Worm (Caenorhabditis elegans): Measurements from ENCODE around the gene cnc-10.
A peak's percentile ranks its signal among the peaks of the same experiment; 100 is the strongest.

Gene cnc-10

DNA sequence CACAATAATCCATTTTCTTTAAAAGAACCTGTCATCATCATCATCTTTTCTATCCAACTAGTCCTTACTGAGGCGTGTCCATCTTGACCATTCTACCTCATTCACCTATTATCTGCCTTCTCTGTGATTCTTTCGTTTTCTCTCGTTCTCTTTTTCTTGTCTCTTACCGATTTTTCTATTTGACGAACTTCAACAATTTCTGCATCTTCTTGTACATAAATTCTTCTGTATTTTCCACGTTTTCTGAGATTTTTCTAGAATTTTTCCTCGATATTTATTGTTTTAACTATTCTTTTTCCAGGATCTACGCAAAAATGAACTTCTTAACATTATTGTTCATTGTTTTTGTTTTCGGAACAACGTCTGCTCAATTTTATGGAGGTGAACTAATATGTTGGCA is at the start of gene cnc-10:
cnc-10 (plus strand) TSS at position 301 of the 400 bp plus-strand sequence.
- peak; percentile 61 for TF ChIP-seq nhr-25 (tag; optimal IDR thresholded peaks at IDR 0.05)
- TF ChIP-seq egl-27 (tag; optimal IDR thresholded peaks at IDR 0.05) = no peak

DNA sequence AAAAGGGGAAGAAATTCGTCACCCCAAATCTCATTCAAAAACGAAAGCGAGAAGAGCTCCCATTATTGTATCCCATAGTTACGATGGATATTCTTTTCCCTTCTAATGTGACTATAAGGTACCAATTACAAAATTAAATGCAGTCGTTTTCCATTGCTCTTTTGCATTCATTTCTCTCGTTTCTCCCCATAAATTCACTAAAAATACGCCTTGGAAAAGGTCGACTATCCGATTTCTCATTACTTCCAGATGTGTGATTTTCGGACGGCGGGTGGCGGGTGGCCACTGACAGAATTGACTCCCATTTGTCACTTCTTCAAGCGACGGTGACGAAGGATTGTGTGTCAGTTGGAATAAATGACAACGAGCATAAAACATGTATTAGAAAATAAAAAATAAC is 49.5 kb upstream of the cnc-10 start:
- TF ChIP-seq unc-62 (GFP tag; optimal IDR thresholded peaks at IDR 0.05) (no peak), nhr-11 (tag; optimal IDR thresholded peaks at IDR 0.05) (no peak)

DNA sequence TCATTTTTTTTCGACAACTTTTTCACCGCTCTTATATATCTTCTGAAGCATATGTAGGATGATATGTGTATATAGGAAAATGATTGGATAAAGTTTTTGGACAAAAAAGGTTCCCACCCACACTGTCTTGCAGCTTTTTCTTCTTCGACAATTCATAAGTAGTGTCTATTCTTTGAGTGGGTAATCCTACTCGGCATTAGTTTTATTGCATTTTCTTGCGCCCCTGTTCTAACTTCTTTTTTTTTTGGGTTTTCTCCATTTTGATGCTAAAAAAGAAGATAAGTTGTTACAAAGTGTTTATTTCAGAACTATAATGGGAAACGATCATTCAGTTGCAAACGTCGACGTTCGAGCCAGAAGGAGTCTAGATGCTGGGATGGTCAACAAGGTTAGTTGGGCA is 48.7 kb upstream of the cnc-10 start, which contains the start of gene glb-3:
glb-3 (plus strand) TSS at position 301 of the 400 bp plus-strand sequence.
- TF ChIP-seq lsy-2 (tag; optimal IDR thresholded peaks at IDR 0.05) (no peak), sma-3 (GFP tag; optimal IDR thresholded peaks at IDR 0.05) (no peak), alr-1 (tag; optimal IDR thresholded peaks at IDR 0.05) (no peak), gmeb-1 (tag; optimal IDR thresholded peaks at IDR 0.05) (no peak), egl-27 (tag; optimal IDR thresholded peaks at IDR 0.05) (no peak)

- no peak for TF ChIP-seq elt-1 (tag; optimal IDR thresholded peaks at IDR 0.05)
- TF ChIP-seq dmd-4 (tag; optimal IDR thresholded peaks at IDR 0.05) = no peak
- no peak for TF ChIP-seq nhr-237 (tag; optimal IDR thresholded peaks at IDR 0.05)
- no peak for TF ChIP-seq sma-3 (GFP tag; optimal IDR thresholded peaks at IDR 0.05)
- peak; percentile 53 for TF ChIP-seq F13H6.1 (tag; optimal IDR thresholded peaks at IDR 0.05)
- peak; percentile 65 for TF ChIP-seq nhr-129 (tag; optimal IDR thresholded peaks at IDR 0.05)
- TF ChIP-seq lsy-2 (tag; optimal IDR thresholded peaks at IDR 0.05) = peak in 1 of 2 experiments; percentile 27
- no peak for TF ChIP-seq mbf-1 (tag; optimal IDR thresholded peaks at IDR 0.05)
- TF ChIP-seq fos-1 (tag; optimal IDR thresholded peaks at IDR 0.05) = peak; percentile 37
- TF ChIP-seq unc-55 (GFP tag; optimal IDR thresholded peaks at IDR 0.05) = peak; percentile 38
- peak; percentile 4 for TF ChIP-seq C34F6.9 (tag; optimal IDR thresholded peaks at IDR 0.05)
- TF ChIP-seq nhr-12 (tag; optimal IDR thresholded peaks at IDR 0.05) = no peak
- TF ChIP-seq sma-9 (GFP tag; optimal IDR thresholded peaks at IDR 0.05) = peak; percentile 66
- no peak for TF ChIP-seq sma-9 (tag; optimal IDR thresholded peaks at IDR 0.05)
Measured at ce11 chrV:11140326-11140725, 42.7 kb upstream of the cnc-10 start.

- TF ChIP-seq snpc-4 (tag; optimal IDR thresholded peaks at IDR 0.05) (no peak), mbf-1 (tag; optimal IDR thresholded peaks at IDR 0.05) (no peak), sma-9 (GFP tag; optimal IDR thresholded peaks at IDR 0.05) (no peak), sma-9 (tag; optimal IDR thresholded peaks at IDR 0.05) (no peak), mab-5 (tag; optimal IDR thresholded peaks at IDR 0.05) (no peak), nhr-77 (tag; optimal IDR thresholded peaks at IDR 0.05) (no peak), nhr-10 (tag; optimal IDR thresholded peaks at IDR 0.05) (no peak), gmeb-1 (tag; optimal IDR thresholded peaks at IDR 0.05) (no peak), nhr-6 (tag; optimal IDR thresholded peaks at IDR 0.05) (no peak)
Measured at ce11 chrV:11141179-11141578, 41.8 kb upstream of the cnc-10 start, which contains the start of gene folt-1. folt-1 (plus strand) TSS chrV:11141479.

DNA sequence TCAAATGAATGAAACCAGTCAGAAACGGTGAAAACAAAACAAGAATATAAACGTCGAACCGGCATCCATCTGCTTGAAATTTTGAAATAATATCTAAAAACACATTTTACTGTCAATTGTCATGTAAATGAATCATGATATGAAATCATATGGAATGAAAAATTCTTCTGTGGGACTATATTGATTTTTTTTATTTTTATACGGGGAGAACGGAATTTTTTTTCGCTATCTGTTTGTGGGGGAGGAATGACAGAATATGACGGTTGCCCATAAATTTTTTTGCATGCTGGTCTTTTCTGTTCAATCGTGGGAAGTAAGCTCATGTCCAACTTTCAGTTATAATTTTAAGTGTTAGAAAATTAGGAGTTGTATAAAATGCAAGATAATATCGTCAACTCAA is 38.3 kb upstream of the cnc-10 start, which contains the start of gene C06H2.7:
C06H2.7 (minus strand) TSS at position 101 of the 400 bp plus-strand sequence.
- TF ChIP-seq skn-1 (tag; optimal IDR thresholded peaks at IDR 0.05) (no peak), nhr-11 (tag; optimal IDR thresholded peaks at IDR 0.05) (no peak), elt-1 (tag; optimal IDR thresholded peaks at IDR 0.05) (no peak), sma-9 (GFP tag; optimal IDR thresholded peaks at IDR 0.05) (no peak), sma-9 (tag; optimal IDR thresholded peaks at IDR 0.05) (no peak), nhr-10 (tag; optimal IDR thresholded peaks at IDR 0.05) (no peak), nhr-21 (tag; optimal IDR thresholded peaks at IDR 0.05) (no peak), lin-39 (tag; optimal IDR thresholded peaks at IDR 0.05) (no peak)

DNA sequence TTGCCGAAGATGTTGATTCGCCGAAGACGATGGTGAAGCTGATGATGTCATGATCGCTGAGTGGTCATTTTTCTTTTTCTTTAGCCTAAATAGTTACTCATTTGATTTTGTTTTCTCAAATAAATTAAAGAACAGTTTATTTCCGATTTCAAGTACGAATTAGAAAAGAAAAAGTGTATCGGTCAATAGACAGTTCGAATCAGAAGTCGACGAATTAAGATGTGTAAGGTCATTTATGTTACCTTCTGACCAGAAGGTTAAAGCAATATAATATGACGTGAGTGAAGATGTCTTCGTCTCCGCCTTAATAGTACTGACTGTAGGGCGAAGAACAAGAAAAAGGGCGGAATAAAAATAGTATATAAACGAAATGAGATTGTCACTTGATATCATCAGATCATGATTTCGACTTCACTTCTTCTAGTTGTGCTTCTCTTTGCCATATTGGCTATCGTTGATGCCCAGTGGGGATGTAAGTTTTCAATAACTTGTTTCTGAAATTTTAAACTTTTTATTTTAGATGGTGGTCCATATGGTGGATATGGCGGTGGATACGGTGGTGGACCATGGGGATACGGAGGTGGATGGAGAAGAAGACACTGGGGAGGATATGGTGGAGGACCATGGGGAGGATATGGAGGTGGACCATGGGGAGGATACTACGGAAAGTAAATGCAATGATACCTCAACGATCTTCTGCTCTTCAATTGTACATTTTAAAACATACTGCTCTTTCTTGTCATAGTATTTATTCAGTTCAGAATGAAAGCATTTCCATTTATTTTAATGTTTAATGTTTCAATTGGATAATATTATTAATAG is 35.9 kb upstream of the cnc-10 start, which contains the start of the genes T19C4.24 and nlp-33:
T19C4.24 (minus strand) TSS at position 51 of the 822 bp plus-strand sequence.
nlp-33 (plus strand) TSS at position 389 of the 822 bp plus-strand sequence.
- TF ChIP-seq nhr-25 (tag; optimal IDR thresholded peaks at IDR 0.05) = peak; percentile 87
- peak; percentile 72 for TF ChIP-seq sma-3 (GFP tag; optimal IDR thresholded peaks at IDR 0.05)
- no peak for TF ChIP-seq ceh-82 (tag; optimal IDR thresholded peaks at IDR 0.05)
- TF ChIP-seq mdl-1 (tag; optimal IDR thresholded peaks at IDR 0.05) = no peak
- TF ChIP-seq lin-13 (GFP tag; optimal IDR thresholded peaks at IDR 0.05) = no peak
- TF ChIP-seq nhr-12 (tag; optimal IDR thresholded peaks at IDR 0.05) = no peak
- no peak for TF ChIP-seq lin-11 (tag; optimal IDR thresholded peaks at IDR 0.05)
- TF ChIP-seq crh-2 (tag; optimal IDR thresholded peaks at IDR 0.05) = peak; percentile 4
- no peak for TF ChIP-seq ztf-4 (tag; optimal IDR thresholded peaks at IDR 0.05)
- TF ChIP-seq blmp-1 (tag; optimal IDR thresholded peaks at IDR 0.05; ENCODE audit: insufficient read depth) = peak; percentile 28
- peak; percentile 94 for TF ChIP-seq ama-1 (optimal IDR thresholded peaks at IDR 0.05)
- peak; percentile 37 for TF ChIP-seq sma-9 (GFP tag; optimal IDR thresholded peaks at IDR 0.05)
- TF ChIP-seq sma-9 (tag; optimal IDR thresholded peaks at IDR 0.05) = no peak
- no peak for TF ChIP-seq snpc-4 (tag; optimal IDR thresholded peaks at IDR 0.05)
- no peak for TF ChIP-seq unc-55 (GFP tag; optimal IDR thresholded peaks at IDR 0.05)

Measured in whole organism, L2 larva.